Worm (Caenorhabditis elegans) whole organism, young adult: ENCODE data around the gene C34D4.2.

ENCODE experiments used
- B0019.2 ChIP-seq: fragments of 200-800 bp; sonication (Bioruptor generic); conservative IDR thresholded peaks from 2 replicates; pipeline ENCODE4 v1.3.6; 2022; ENCODE audit warnings: missing genetic modification reagents, missing genetic modification characterization, missing compliant biosample characterization
- aptf-3 ChIP-seq: fragments of 200-800 bp; sonication (Bioruptor generic); IDR thresholded peaks from 2 replicates; pipeline ENCODE4 v1.3.6; 2022; ENCODE audit warnings: missing genetic modification characterization, missing compliant biosample characterization
- ets-4 ChIP-seq: fragments of 200-800 bp; sonication (Bioruptor generic); optimal IDR thresholded peaks from 2 replicates; lab custom pipeline; 2018; ENCODE audit warnings: mild to moderate bottlenecking, missing genetic modification characterization, missing compliant biosample characterization
- mel-28 ChIP-seq: sonication (generic microtip); optimal IDR thresholded peaks from 2 replicates; lab custom pipeline; 2016; ENCODE audit warnings: borderline replicate concordance, mild to moderate bottlenecking, missing genetic modification characterization, missing compliant biosample characterization
- nhr-90 ChIP-seq: sonication (generic microtip); optimal IDR thresholded peaks from 2 replicates; lab custom pipeline; 2016; ENCODE audit warnings: missing genotype, mild to moderate bottlenecking, missing genetic modification characterization, missing compliant biosample characterization
- tbx-9 ChIP-seq: sonication (generic microtip); optimal IDR thresholded peaks from 2 replicates; lab custom pipeline; 2016; ENCODE audit warnings: borderline replicate concordance, missing genetic modification characterization, inconsistent platforms, missing compliant biosample characterization

DNA sequence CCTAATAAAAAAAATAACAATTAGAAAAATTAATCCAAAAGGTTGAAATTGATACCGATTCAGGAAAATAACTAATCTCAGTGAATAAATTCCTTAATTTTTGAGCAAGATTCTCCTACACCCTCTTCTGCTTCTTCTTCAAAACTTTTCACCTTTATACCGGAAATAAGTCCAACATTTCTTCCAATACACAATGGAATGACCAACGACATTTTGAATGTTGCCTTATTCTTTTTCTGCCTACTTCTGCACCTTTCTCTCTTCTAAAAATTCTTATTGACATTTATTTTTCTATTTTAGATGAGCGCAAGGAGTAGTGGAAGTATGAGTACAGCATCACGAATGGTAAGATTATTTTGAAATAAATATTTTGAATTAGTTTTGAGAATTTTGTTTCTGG is 42.4 kb downstream of the C34D4.2 start, which contains the start of gene unc-8:
- TF ChIP-seq ets-4 (GFP tag; lab: Kevin White, UChicago) = no peak
- no peak for TF ChIP-seq nhr-90
- TF ChIP-seq mel-28 (tag; lab: Kevin White, UChicago) = no peak
- no peak for TF ChIP-seq B0019.2 (GFP tag; lab: Robert Waterston, UW)
- no peak for TF ChIP-seq aptf-3
- no peak for TF ChIP-seq tbx-9 (tag; lab: Kevin White, UChicago)
